Worm (Caenorhabditis elegans) whole organism, L1 larva: ENCODE results near the gene ipla-6.
A peak's percentile ranks its signal among the peaks of the same experiment; 100 is the strongest.

ENCODE experiments used
- C04F5.9 ChIP-seq: sonication (generic microtip); optimal IDR thresholded peaks from 2 replicates; lab custom pipeline; 2016; ENCODE audit warnings: missing genetic modification characterization, missing compliant biosample characterization
- C34B4.2 ChIP-seq: sonication (generic microtip); optimal IDR thresholded peaks from 2 replicates; lab custom pipeline; 2017; ENCODE audit warnings: mild to moderate bottlenecking, missing genetic modification characterization, missing compliant biosample characterization
- Y116A8C.19 ChIP-seq: sonication (generic microtip); optimal IDR thresholded peaks from 2 replicates; lab custom pipeline; 2016; ENCODE audit warnings: missing compliant biosample characterization, missing genetic modification characterization, borderline replicate concordance
- aly-2 ChIP-seq: fragments of 150-350 bp; optimal IDR thresholded peaks from 2 replicates; lab custom pipeline; 2014; ENCODE audit warnings: missing biosample characterization, missing genetic modification characterization
- ama-1 ChIP-seq: fragments of 150-350 bp; optimal IDR thresholded peaks from 2 replicates; lab custom pipeline; 2014
- ceh-82 ChIP-seq, 3 experiments: fragments of 150-350 bp in 1 of 3; sonication (generic microtip) in 2 of 3; optimal IDR thresholded peaks; 2 replicates each; lab custom pipeline; 2014 to 2017; ENCODE audit warnings: missing biosample characterization in 3 of 3, missing genetic modification characterization in 3 of 3
- ceh-88 ChIP-seq: fragments of 200-800 bp; sonication (Bioruptor generic); IDR thresholded peaks from 2 replicates; pipeline ENCODE4 v1.3.6; 2022; ENCODE audit warnings: missing genetic modification characterization, missing compliant biosample characterization
- ceh-90 ChIP-seq: sonication (generic microtip); optimal IDR thresholded peaks from 2 replicates; lab custom pipeline; 2016; ENCODE audit warnings: missing genetic modification characterization, missing compliant biosample characterization
- ces-1 ChIP-seq: fragments of 150-350 bp; optimal IDR thresholded peaks from 2 replicates; lab custom pipeline; 2014; ENCODE audit warnings: missing biosample characterization, missing genetic modification reagents, missing genetic modification characterization
- efl-1 ChIP-seq, 4 experiments: fragments of 150-350 bp; optimal IDR thresholded peaks in 3 of 4; peaks in 1 of 4; 1 replicate in 1 of 4; 2 replicates in 3 of 4; lab custom pipeline; 2014; ENCODE audit warnings: missing biosample characterization in 2 of 4, missing genetic modification characterization in 2 of 4, missing genetic modification reagents in 2 of 4
- efl-3 ChIP-seq: fragments of 200-800 bp; sonication (Bioruptor generic); optimal IDR thresholded peaks from 2 replicates; lab custom pipeline; 2018; ENCODE audit warnings: mild to moderate bottlenecking, missing genetic modification characterization, missing compliant biosample characterization
- egl-13 ChIP-seq: sonication (generic microtip); optimal IDR thresholded peaks from 2 replicates; lab custom pipeline; 2016; ENCODE audit warnings: missing genotype, missing genetic modification reagents, missing genetic modification characterization, missing compliant biosample characterization
- elt-2 ChIP-seq: sonication (generic microtip); optimal IDR thresholded peaks from 2 replicates; lab custom pipeline; 2016; ENCODE audit warnings: missing genetic modification characterization, mild to moderate bottlenecking, inconsistent platforms, missing compliant biosample characterization, missing genetic modification reagents
- elt-3 ChIP-seq, 6 experiments: fragments of 150-350 bp in 1 of 6; sonication (generic microtip); optimal IDR thresholded peaks; 2 replicates each; lab custom pipeline; 2017 to 2018; ENCODE audit warnings: missing biosample characterization in 6 of 6, missing genetic modification characterization in 6 of 6, inconsistent platforms in 1 of 6
- ets-5 ChIP-seq: fragments of 200-800 bp; sonication (Bioruptor generic); IDR thresholded peaks from 2 replicates; pipeline ENCODE4 v1.3.6; 2022; ENCODE audit warnings: missing genetic modification characterization, missing compliant biosample characterization
- fkh-10 ChIP-seq: sonication (generic microtip); optimal IDR thresholded peaks from 2 replicates; lab custom pipeline; 2017; ENCODE audit warnings: missing biosample characterization, missing genetic modification reagents, missing genetic modification characterization
- fkh-4 ChIP-seq: sonication (generic microtip); optimal IDR thresholded peaks from 2 replicates; lab custom pipeline; 2016; ENCODE audit warnings: missing compliant biosample characterization, missing genetic modification characterization, borderline replicate concordance
- fkh-8 ChIP-seq: sonication (generic microtip); optimal IDR thresholded peaks from 2 replicates; lab custom pipeline; 2016; ENCODE audit warnings: mild to moderate bottlenecking, missing genetic modification characterization, missing compliant biosample characterization
- fos-1 ChIP-seq: fragments of 150-350 bp; optimal IDR thresholded peaks from 2 replicates; lab custom pipeline; 2014; ENCODE audit warnings: missing biosample characterization, missing genetic modification characterization
- hlh-17 ChIP-seq: fragments of 200-800 bp; sonication (Bioruptor generic); optimal IDR thresholded peaks from 2 replicates; lab custom pipeline; 2018; ENCODE audit warnings: missing genetic modification characterization, mild to moderate bottlenecking, missing compliant biosample characterization, moderate library complexity, borderline replicate concordance
- hpl-2 ChIP-seq: fragments of 150-350 bp; optimal IDR thresholded peaks from 2 replicates; lab custom pipeline; 2014; ENCODE audit warnings: missing biosample characterization, missing genetic modification reagents, missing genetic modification characterization
- isw-1 ChIP-seq: fragments of 200-800 bp; sonication (Bioruptor generic); IDR thresholded peaks from 2 replicates; pipeline ENCODE4 v1.3.6; 2022; ENCODE audit warnings: missing genetic modification characterization, missing compliant biosample characterization
- lin-13 ChIP-seq: fragments of 150-350 bp; optimal IDR thresholded peaks from 2 replicates; lab custom pipeline; 2014; ENCODE audit warnings: missing biosample characterization, missing genetic modification reagents, missing genetic modification characterization
- lin-15B ChIP-seq: fragments of 150-350 bp; sonication (generic microtip); optimal IDR thresholded peaks from 3 replicates; lab custom pipeline; 2014; ENCODE audit warnings: missing biosample characterization, missing genetic modification characterization
- lin-35 ChIP-seq, 2 experiments: fragments of 150-350 bp; optimal IDR thresholded peaks; 2 replicates each; lab custom pipeline; 2014; ENCODE audit warnings: missing biosample characterization in 2 of 2, missing genetic modification characterization in 2 of 2, missing genetic modification reagents in 2 of 2
- lin-39 ChIP-seq: fragments of 150-350 bp; optimal IDR thresholded peaks from 2 replicates; lab custom pipeline; 2014; ENCODE audit warnings: missing biosample characterization, missing genetic modification reagents, missing genetic modification characterization
- lir-3 ChIP-seq: sonication (generic microtip); optimal IDR thresholded peaks from 2 replicates; lab custom pipeline; 2016; ENCODE audit warnings: mild to moderate bottlenecking, missing genetic modification characterization, moderate library complexity, missing compliant biosample characterization; ENCODE audit not compliant: poor library complexity
- lsy-2 ChIP-seq, 2 experiments: fragments of 150-350 bp; optimal IDR thresholded peaks; 2 replicates each; lab custom pipeline; 2014; ENCODE audit warnings: missing biosample characterization in 2 of 2, missing genetic modification characterization in 2 of 2
- mab-9 ChIP-seq: fragments of 200-800 bp; sonication (Bioruptor generic); IDR thresholded peaks from 2 replicates; pipeline ENCODE4 v1.3.6; 2022; ENCODE audit warnings: missing genetic modification reagents, missing genetic modification characterization, missing compliant biosample characterization
- nhr-11 ChIP-seq: fragments of 150-350 bp; optimal IDR thresholded peaks from 2 replicates; lab custom pipeline; 2014; ENCODE audit warnings: missing biosample characterization, missing genetic modification characterization
- nhr-12 ChIP-seq: sonication (generic microtip); optimal IDR thresholded peaks from 2 replicates; lab custom pipeline; 2017; ENCODE audit warnings: missing biosample characterization, missing genetic modification characterization
- nhr-19 ChIP-seq: fragments of 200-800 bp; sonication (Bioruptor generic); conservative IDR thresholded peaks from 2 replicates; pipeline ENCODE4 v1.3.6; 2022; ENCODE audit warnings: missing genetic modification characterization, missing compliant biosample characterization
- nhr-237 ChIP-seq: fragments of 150-350 bp; optimal IDR thresholded peaks from 2 replicates; lab custom pipeline; 2014; ENCODE audit warnings: missing biosample characterization, missing genetic modification characterization
- nhr-47 ChIP-seq: sonication (generic microtip); optimal IDR thresholded peaks from 2 replicates; lab custom pipeline; 2016; ENCODE audit warnings: mild to moderate bottlenecking, missing genetic modification characterization, moderate library complexity, missing compliant biosample characterization
- nhr-76 ChIP-seq: sonication (generic microtip); optimal IDR thresholded peaks from 2 replicates; lab custom pipeline; 2017; ENCODE audit warnings: missing biosample characterization, missing genetic modification characterization
- nhr-84 ChIP-seq: sonication (generic microtip); optimal IDR thresholded peaks from 2 replicates; lab custom pipeline; 2017; ENCODE audit warnings: missing biosample characterization, missing genetic modification characterization
- nhr-85 ChIP-seq: sonication (generic microtip); peaks from one replicate; lab custom pipeline; 2016; ENCODE audit warnings: missing genetic modification characterization, inconsistent platforms, missing compliant biosample characterization
- pag-3 ChIP-seq: sonication (generic microtip); optimal IDR thresholded peaks from 2 replicates; lab custom pipeline; 2017; ENCODE audit warnings: missing genetic modification characterization, mild to moderate bottlenecking, missing compliant biosample characterization, antibody characterized with exemption, borderline replicate concordance; ENCODE audit not compliant: insufficient read depth
- pax-3 ChIP-seq: fragments of 200-800 bp; sonication (Bioruptor generic); optimal IDR thresholded peaks from 2 replicates; lab custom pipeline; 2018; ENCODE audit warnings: mild to moderate bottlenecking, missing genetic modification characterization, moderate library complexity, missing compliant biosample characterization
- rnt-1 ChIP-seq: sonication (generic microtip); optimal IDR thresholded peaks from 2 replicates; lab custom pipeline; 2016; ENCODE audit warnings: mild to moderate bottlenecking, missing genetic modification characterization, moderate library complexity, missing compliant biosample characterization
- skn-1 ChIP-seq: fragments of 150-350 bp; optimal IDR thresholded peaks from 2 replicates; lab custom pipeline; 2014; ENCODE audit warnings: missing biosample characterization, missing genetic modification characterization
- snpc-4 ChIP-seq: fragments of 150-350 bp; optimal IDR thresholded peaks from 2 replicates; lab custom pipeline; 2014; ENCODE audit warnings: missing biosample characterization, missing genetic modification characterization
- snu-23 ChIP-seq: sonication (generic microtip); optimal IDR thresholded peaks from 2 replicates; lab custom pipeline; 2016; ENCODE audit warnings: missing genetic modification characterization, missing compliant biosample characterization
- sup-37 ChIP-seq: fragments of 200-800 bp; sonication (Bioruptor generic); optimal IDR thresholded peaks from 2 replicates; lab custom pipeline; 2018; ENCODE audit warnings: mild to moderate bottlenecking, missing genetic modification characterization, missing compliant biosample characterization
- tbx-2 ChIP-seq: sonication (generic microtip); optimal IDR thresholded peaks from 2 replicates; lab custom pipeline; 2016; ENCODE audit warnings: missing genetic modification characterization, missing compliant biosample characterization
- unc-30 ChIP-seq: sonication (generic microtip); optimal IDR thresholded peaks from 2 replicates; lab custom pipeline; 2017; ENCODE audit warnings: missing biosample characterization, missing genetic modification characterization
- unc-62 ChIP-seq: fragments of 150-350 bp; optimal IDR thresholded peaks from 2 replicates; lab custom pipeline; 2014; ENCODE audit warnings: missing biosample characterization, missing genetic modification reagents, missing genetic modification characterization
- unc-86 ChIP-seq: sonication (generic microtip); optimal IDR thresholded peaks from 2 replicates; lab custom pipeline; 2016; ENCODE audit warnings: missing genetic modification characterization, missing compliant biosample characterization
- unc-98 ChIP-seq: fragments of 200-800 bp; sonication (Bioruptor generic); IDR thresholded peaks from 2 replicates; pipeline ENCODE4 v1.3.6; 2022; ENCODE audit warnings: missing genetic modification characterization, missing compliant biosample characterization
- xbp-1 ChIP-seq: sonication (generic microtip); optimal IDR thresholded peaks from 2 replicates; lab custom pipeline; 2016; ENCODE audit warnings: missing genetic modification characterization, missing compliant biosample characterization
- zag-1 ChIP-seq: fragments of 150-350 bp; optimal IDR thresholded peaks from 2 replicates; lab custom pipeline; 2014; ENCODE audit warnings: missing biosample characterization, missing genetic modification characterization
- ztf-11 ChIP-seq, 2 experiments: sonication (generic microtip); optimal IDR thresholded peaks; 2 replicates each; lab custom pipeline; 2016 to 2017; ENCODE audit warnings: missing genetic modification characterization in 2 of 2, missing biosample characterization in 1 of 2, missing compliant biosample characterization in 1 of 2

The ipla-6 gene

ce11 chrIV:6321667-6322066 is 15.8 kb upstream of the ipla-6 start, which contains the start of gene Y73B6BL.29:
TSS of gene Y73B6BL.29 (plus strand) at chrIV:6321929.
- peak in 1 of 2 experiments; percentile 98 for TF ChIP-seq ztf-11 (tag; optimal IDR thresholded peaks at IDR 0.05; lab: Kevin White, UChicago)
- peak; percentile 96 for TF ChIP-seq lsy-2 (tag; optimal IDR thresholded peaks at IDR 0.05; lab: Kevin White, UChicago)
- peak; percentile 83 to 98 for TF ChIP-seq efl-1 (optimal IDR thresholded peaks at IDR 0.05; lab: Kevin White, UChicago)
- TF ChIP-seq efl-1 (GFP tag; optimal IDR thresholded peaks at IDR 0.05 in 1 of 2; lab: Kevin White, UChicago): peak; percentile 98 to 99
- peak in 2 of 6 experiments; percentile 71 to 74 for TF ChIP-seq elt-3 (tag; optimal IDR thresholded peaks at IDR 0.05; lab: Kevin White, UChicago)
- TF ChIP-seq pax-3 (tag; lab: Kevin White, UChicago): peak; percentile 98
- peak; percentile 78 for TF ChIP-seq sup-37 (GFP tag; lab: Kevin White, UChicago)
- peak; percentile 95 for TF ChIP-seq snu-23 (GFP tag; lab: Kevin White, UChicago)
- TF ChIP-seq fkh-4 (tag; lab: Kevin White, UChicago): peak; percentile 99
- TF ChIP-seq rnt-1 (tag; lab: Kevin White, UChicago): peak; percentile 100
- no peak for TF ChIP-seq nhr-76 (tag; lab: Kevin White, UChicago)
- peak; percentile 98 for TF ChIP-seq nhr-85 (tag; lab: Kevin White, UChicago)
- peak; percentile 92 for TF ChIP-seq fkh-8 (tag; lab: Kevin White, UChicago)
- TF ChIP-seq egl-13 (tag; lab: Kevin White, UChicago): peak; percentile 98
- TF ChIP-seq ama-1: peak; percentile 72
- TF ChIP-seq aly-2 (tag; lab: Kevin White, UChicago): peak; percentile 79
- TF ChIP-seq snpc-4 (tag; lab: Kevin White, UChicago): peak; percentile 87
- no peak for TF ChIP-seq hpl-2 (GFP tag; lab: Kevin White, UChicago)
- peak; percentile 94 for TF ChIP-seq xbp-1 (tag; lab: Kevin White, UChicago)
- no peak for TF ChIP-seq zag-1 (tag; lab: Kevin White, UChicago)
- peak; percentile 72 for TF ChIP-seq C34B4.2 (tag; lab: Kevin White, UChicago)
- peak; percentile 93 for TF ChIP-seq lin-39 (tag; lab: Kevin White, UChicago)
- TF ChIP-seq ets-5: no peak
- TF ChIP-seq lin-35 (GFP tag; optimal IDR thresholded peaks at IDR 0.05; lab: Kevin White, UChicago): peak; percentile 99
- TF ChIP-seq efl-3 (GFP tag; lab: Kevin White, UChicago): peak; percentile 87
- TF ChIP-seq lin-13 (GFP tag; lab: Kevin White, UChicago): peak; percentile 89
- TF ChIP-seq skn-1: peak; percentile 83
- TF ChIP-seq mab-9 (GFP tag; lab: Robert Waterston, UW): peak; percentile 93
- peak; percentile 97 for TF ChIP-seq Y116A8C.19
- no peak for TF ChIP-seq nhr-12 (tag; lab: Kevin White, UChicago)
- peak; percentile 88 for TF ChIP-seq fos-1 (tag; lab: Kevin White, UChicago)
- no peak for TF ChIP-seq pag-3
- TF ChIP-seq ceh-88 (GFP tag; lab: Robert Waterston, UW): peak; percentile 85
- TF ChIP-seq hlh-17 (GFP tag; lab: Kevin White, UChicago): peak; percentile 70
- TF ChIP-seq ces-1: no peak
- peak; percentile 100 for TF ChIP-seq ceh-90
- no peak for TF ChIP-seq unc-30 (tag; lab: Kevin White, UChicago)
- TF ChIP-seq unc-86: peak; percentile 90
- TF ChIP-seq lin-15B: peak; percentile 78
- TF ChIP-seq nhr-11: peak; percentile 80
- no peak for TF ChIP-seq nhr-84 (tag; lab: Kevin White, UChicago)
- peak; percentile 96 for TF ChIP-seq unc-98 (GFP tag; lab: Robert Waterston, UW)
- TF ChIP-seq isw-1 (GFP tag; lab: Robert Waterston, UW): peak; percentile 94
- TF ChIP-seq unc-62 (GFP tag; lab: Kevin White, UChicago): no peak
- TF ChIP-seq nhr-19 (GFP tag; lab: Robert Waterston, UW): peak; percentile 94
- peak; percentile 98 for TF ChIP-seq lir-3 (tag; lab: Kevin White, UChicago)
- peak; percentile 19 for TF ChIP-seq nhr-237 (tag; lab: Kevin White, UChicago)
- peak; percentile 88 for TF ChIP-seq elt-2
- TF ChIP-seq fkh-10 (GFP tag; lab: Kevin White, UChicago): peak; percentile 51
- peak; percentile 98 for TF ChIP-seq tbx-2
- TF ChIP-seq C04F5.9 (tag; lab: Kevin White, UChicago): peak; percentile 96
- TF ChIP-seq ceh-82 (tag; optimal IDR thresholded peaks at IDR 0.05; lab: Kevin White, UChicago): peak; percentile 88
- peak; percentile 97 for TF ChIP-seq nhr-47
